Worm (Caenorhabditis elegans) whole organism, L1 larva: ENCODE measurements around the gene Y51A2D.13.

Experiments used
- ama-1 ChIP-seq: fragments of 150-350 bp; optimal IDR thresholded peaks from 2 replicates; lab custom pipeline; 2014
- dpl-1 ChIP-seq, 3 experiments: fragments of 150-350 bp in 2 of 3; sonication (generic microtip) in 1 of 3; optimal IDR thresholded peaks; 2 replicates each; lab custom pipeline; 2014 to 2017; ENCODE audit warnings: missing biosample characterization in 3 of 3, missing genetic modification characterization in 3 of 3, missing genetic modification reagents in 3 of 3
- elt-2 ChIP-seq: sonication (generic microtip); optimal IDR thresholded peaks from 2 replicates; lab custom pipeline; 2016; ENCODE audit warnings: missing genetic modification characterization, mild to moderate bottlenecking, inconsistent platforms, missing compliant biosample characterization, missing genetic modification reagents
- lir-3 ChIP-seq: sonication (generic microtip); optimal IDR thresholded peaks from 2 replicates; lab custom pipeline; 2016; ENCODE audit warnings: mild to moderate bottlenecking, missing genetic modification characterization, moderate library complexity, missing compliant biosample characterization; ENCODE audit not compliant: poor library complexity
- mdl-1 ChIP-seq, 2 experiments: fragments of 150-350 bp; optimal IDR thresholded peaks; 2 replicates each; lab custom pipeline; 2014 to 2017; ENCODE audit warnings: missing biosample characterization in 2 of 2, missing genetic modification characterization in 2 of 2, inconsistent platforms in 1 of 2
- pax-3 ChIP-seq: fragments of 200-800 bp; sonication (Bioruptor generic); optimal IDR thresholded peaks from 2 replicates; lab custom pipeline; 2018; ENCODE audit warnings: mild to moderate bottlenecking, missing genetic modification characterization, moderate library complexity, missing compliant biosample characterization
- sox-4 ChIP-seq: sonication (generic microtip); optimal IDR thresholded peaks from 2 replicates; lab custom pipeline; 2016; ENCODE audit warnings: missing genetic modification characterization, missing compliant biosample characterization
- unc-62 ChIP-seq: fragments of 150-350 bp; optimal IDR thresholded peaks from 2 replicates; lab custom pipeline; 2014; ENCODE audit warnings: missing biosample characterization, missing genetic modification reagents, missing genetic modification characterization
- vab-15 ChIP-seq: sonication (generic microtip); optimal IDR thresholded peaks from 2 replicates; lab custom pipeline; 2017; ENCODE audit warnings: missing genotype, mild to moderate bottlenecking, missing genetic modification characterization, missing compliant biosample characterization

- TF ChIP-seq unc-62 (GFP tag; lab: Kevin White, UChicago): no peak
- no peak for TF ChIP-seq ama-1 (lab: Kevin White, UChicago)
- TF ChIP-seq dpl-1 (GFP tag; optimal IDR thresholded peaks at IDR 0.05; lab: Kevin White, UChicago): no peak
- TF ChIP-seq elt-2 (tag; lab: Kevin White, UChicago): no peak
- no peak for TF ChIP-seq pax-3 (tag; lab: Kevin White, UChicago)
- TF ChIP-seq mdl-1 (tag; optimal IDR thresholded peaks at IDR 0.05; lab: Kevin White, UChicago): no peak
- TF ChIP-seq vab-15: no peak
- no peak for TF ChIP-seq lir-3
- no peak for TF ChIP-seq sox-4 (tag; lab: Kevin White, UChicago)
Measured at ce11 chrV:18628907-18629306, 49.3 kb upstream of the Y51A2D.13 start.
